Worm (Caenorhabditis elegans) whole organism, L1 larva: Measurements from ENCODE around the gene szy-2.

Experiments
- C16A3.4 ChIP-seq: fragments of 150-350 bp; optimal IDR thresholded peaks from 2 replicates; lab custom pipeline; 2014; ENCODE audit warnings: missing biosample characterization, missing genetic modification characterization
- Y116A8C.19 ChIP-seq: sonication (generic microtip); optimal IDR thresholded peaks from 2 replicates; lab custom pipeline; 2016; ENCODE audit warnings: missing compliant biosample characterization, missing genetic modification characterization, borderline replicate concordance
- ceh-82 ChIP-seq, 3 experiments: fragments of 150-350 bp in 1 of 3; sonication (generic microtip) in 2 of 3; optimal IDR thresholded peaks; 2 replicates each; lab custom pipeline; 2014 to 2017; ENCODE audit warnings: missing biosample characterization in 3 of 3, missing genetic modification characterization in 3 of 3
- egl-27 ChIP-seq, 2 experiments: fragments of 150-350 bp in 1 of 2; sonication (generic microtip); optimal IDR thresholded peaks; 3 replicates each; lab custom pipeline; 2017 to 2018; ENCODE audit warnings: missing biosample characterization in 2 of 2, missing genetic modification characterization in 2 of 2, missing genetic modification reagents in 2 of 2
- irx-1 ChIP-seq: sonication (generic microtip); optimal IDR thresholded peaks from 2 replicates; lab custom pipeline; 2016; ENCODE audit warnings: missing genetic modification characterization, missing compliant biosample characterization
- lin-13 ChIP-seq: fragments of 150-350 bp; optimal IDR thresholded peaks from 2 replicates; lab custom pipeline; 2014; ENCODE audit warnings: missing biosample characterization, missing genetic modification reagents, missing genetic modification characterization
- lin-35 ChIP-seq, 2 experiments: fragments of 150-350 bp; optimal IDR thresholded peaks; 2 replicates each; lab custom pipeline; 2014; ENCODE audit warnings: missing biosample characterization in 2 of 2, missing genetic modification characterization in 2 of 2, missing genetic modification reagents in 2 of 2
- nhr-237 ChIP-seq: fragments of 150-350 bp; optimal IDR thresholded peaks from 2 replicates; lab custom pipeline; 2014; ENCODE audit warnings: missing biosample characterization, missing genetic modification characterization
- nhr-28 ChIP-seq: fragments of 150-350 bp; optimal IDR thresholded peaks from 2 replicates; lab custom pipeline; 2014; ENCODE audit warnings: missing biosample characterization, missing genetic modification characterization
- sox-4 ChIP-seq: sonication (generic microtip); optimal IDR thresholded peaks from 2 replicates; lab custom pipeline; 2016; ENCODE audit warnings: missing genetic modification characterization, missing compliant biosample characterization
- swsn-7 ChIP-seq: sonication (generic microtip); optimal IDR thresholded peaks from 2 replicates; lab custom pipeline; 2016; ENCODE audit warnings: missing genetic modification characterization, missing compliant biosample characterization
- tbx-2 ChIP-seq: sonication (generic microtip); optimal IDR thresholded peaks from 2 replicates; lab custom pipeline; 2016; ENCODE audit warnings: missing genetic modification characterization, missing compliant biosample characterization
- unc-98 ChIP-seq: fragments of 200-800 bp; sonication (Bioruptor generic); IDR thresholded peaks from 2 replicates; pipeline ENCODE4 v1.3.6; 2022; ENCODE audit warnings: missing genetic modification characterization, missing compliant biosample characterization
- ztf-11 ChIP-seq, 2 experiments: sonication (generic microtip); optimal IDR thresholded peaks; 2 replicates each; lab custom pipeline; 2016 to 2017; ENCODE audit warnings: missing genetic modification characterization in 2 of 2, missing biosample characterization in 1 of 2, missing compliant biosample characterization in 1 of 2

DNA sequence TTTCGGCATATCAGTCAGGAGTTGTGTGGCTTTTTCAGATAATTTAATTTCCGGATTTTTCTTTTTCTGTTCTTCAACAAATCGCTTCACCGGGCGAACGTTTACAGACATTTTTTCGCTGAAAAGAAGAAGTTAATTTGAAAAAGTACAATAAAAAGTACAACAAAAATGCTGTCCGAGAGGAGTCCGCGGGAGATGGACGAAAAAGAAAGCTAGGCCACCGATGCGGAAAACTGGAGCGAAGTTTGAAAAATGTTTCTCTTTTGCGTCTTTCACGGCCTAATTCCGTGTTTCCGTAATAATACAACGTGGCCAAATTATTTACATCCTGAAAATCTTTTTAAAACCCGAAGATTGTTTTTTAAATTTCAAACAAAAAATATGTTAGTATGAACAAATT, 21.8 kb downstream of the szy-2 start, which contains the start of gene thoc-5:
- TF ChIP-seq lin-13 (peak; percentile 67), ztf-11 (tag; optimal IDR thresholded peaks at IDR 0.05; lab: Kevin White, UChicago) (peak; percentile 16 to 99), unc-98 (GFP tag; lab: Robert Waterston, UW) (peak; percentile 96), nhr-28 (tag; lab: Kevin White, UChicago) (no peak), tbx-2 (tag; lab: Kevin White, UChicago) (peak; percentile 95), lin-35 (GFP tag; optimal IDR thresholded peaks at IDR 0.05; lab: Kevin White, UChicago) (peak; percentile 98), sox-4 (tag; lab: Kevin White, UChicago) (peak; percentile 97), irx-1 (peak; percentile 96), egl-27 (tag; optimal IDR thresholded peaks at IDR 0.05; lab: Kevin White, UChicago) (no peak), Y116A8C.19 (tag; lab: Kevin White, UChicago) (peak; percentile 92), C16A3.4 (tag; lab: Kevin White, UChicago) (peak; percentile 73), ceh-82 (tag; optimal IDR thresholded peaks at IDR 0.05; lab: Kevin White, UChicago) (peak; percentile 85 to 89 (median 85)), swsn-7 (tag; lab: Kevin White, UChicago) (peak; percentile 91), nhr-237 (no peak)
